Worm (Caenorhabditis elegans): ENCODE data around the gene lips-13.

The lips-13 gene

DNA sequence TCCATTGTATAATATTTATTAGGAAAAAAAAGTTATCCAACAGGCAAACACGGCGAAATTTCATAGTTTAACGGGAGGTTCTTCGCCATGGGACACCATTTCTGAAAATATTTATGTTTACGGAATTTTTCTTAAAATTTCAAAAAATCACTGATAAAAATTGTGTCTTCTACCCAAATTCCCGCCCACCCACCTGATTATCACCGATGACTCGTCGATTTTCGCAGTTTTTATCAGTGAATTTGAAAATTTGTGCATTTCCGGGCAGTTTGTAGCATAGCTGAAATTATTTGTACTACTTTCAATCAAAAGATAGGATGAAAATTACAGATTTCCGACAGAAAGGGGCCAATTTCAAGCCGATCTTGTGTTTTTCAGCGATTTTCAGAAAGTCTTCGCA lies 16.4 kb downstream of the lips-13 start:
- TF ChIP-seq ztf-11 (tag; optimal IDR thresholded peaks at IDR 0.05) (no peak), fos-1 (tag; optimal IDR thresholded peaks at IDR 0.05) (peak; percentile 75), unc-55 (GFP tag; optimal IDR thresholded peaks at IDR 0.05) (no peak)

- TF ChIP-seq ztf-1 (GFP tag; conservative IDR thresholded peaks at IDR 0.05) (no peak), lin-11 (tag; optimal IDR thresholded peaks at IDR 0.05) (no peak), elt-1 (tag; optimal IDR thresholded peaks at IDR 0.05) (no peak), nhr-21 (tag; optimal IDR thresholded peaks at IDR 0.05) (no peak), mdl-1 (tag; optimal IDR thresholded peaks at IDR 0.05) (no peak), crh-2 (tag; optimal IDR thresholded peaks at IDR 0.05) (no peak), dmd-4 (tag; optimal IDR thresholded peaks at IDR 0.05) (no peak), zag-1 (tag; optimal IDR thresholded peaks at IDR 0.05) (no peak)
Measured at ce11 chrII:1100719-1101118, 17.1 kb downstream of the lips-13 start, which contains the start of gene pho-14. Gene pho-14, minus strand, starts transcription at chrII:1100819.

ce11 chrII:1091706-1092105 lies 26.1 kb downstream of the lips-13 start, which contains the start of gene snf-3:
Gene snf-3, plus strand, starts transcription at chrII:1092006.
- TF ChIP-seq mdl-1 (tag; optimal IDR thresholded peaks at IDR 0.05): no peak
- no peak for TF ChIP-seq sem-4 (tag; optimal IDR thresholded peaks at IDR 0.05)
- TF ChIP-seq fos-1 (tag; optimal IDR thresholded peaks at IDR 0.05): no peak
- TF ChIP-seq dmd-4 (tag; optimal IDR thresholded peaks at IDR 0.05): no peak
- no peak for TF ChIP-seq skn-1 (tag; optimal IDR thresholded peaks at IDR 0.05)
- TF ChIP-seq ztf-1 (GFP tag; conservative IDR thresholded peaks at IDR 0.05): no peak
- TF ChIP-seq ama-1 (optimal IDR thresholded peaks at IDR 0.05): no peak
- no peak for TF ChIP-seq gmeb-1 (tag; optimal IDR thresholded peaks at IDR 0.05)
- TF ChIP-seq zag-1 (tag; optimal IDR thresholded peaks at IDR 0.05): no peak
- no peak for TF ChIP-seq nhr-11 (tag; optimal IDR thresholded peaks at IDR 0.05)
- TF ChIP-seq blmp-1 (tag; optimal IDR thresholded peaks at IDR 0.05; ENCODE audit: insufficient read depth): no peak
- TF ChIP-seq peb-1 (tag; optimal IDR thresholded peaks at IDR 0.05): no peak

- peak; percentile 59 for TF ChIP-seq nhr-25 (tag; optimal IDR thresholded peaks at IDR 0.05)
- TF ChIP-seq snpc-4 (tag; optimal IDR thresholded peaks at IDR 0.05): peak; percentile 33
- TF ChIP-seq blmp-1 (tag; optimal IDR thresholded peaks at IDR 0.05; ENCODE audit: insufficient read depth): peak; percentile 0
- TF ChIP-seq nhr-12 (tag; optimal IDR thresholded peaks at IDR 0.05): no peak
- TF ChIP-seq crh-2 (tag; optimal IDR thresholded peaks at IDR 0.05): no peak
- peak; percentile 10 for TF ChIP-seq nhr-129 (tag; optimal IDR thresholded peaks at IDR 0.05)
Measured at ce11 chrII:1090743-1091142, 27.1 kb downstream of the lips-13 start.

ce11 chrII:1088527-1089230 lies 29.2 kb downstream of the lips-13 start:
- TF ChIP-seq blmp-1 (tag; optimal IDR thresholded peaks at IDR 0.05; ENCODE audit: insufficient read depth) (peak; percentile 51), nhr-25 (tag; optimal IDR thresholded peaks at IDR 0.05) (peak; percentile 67), F13H6.1 (tag; optimal IDR thresholded peaks at IDR 0.05) (peak; percentile 2), ztf-11 (tag; optimal IDR thresholded peaks at IDR 0.05) (no peak)

DNA sequence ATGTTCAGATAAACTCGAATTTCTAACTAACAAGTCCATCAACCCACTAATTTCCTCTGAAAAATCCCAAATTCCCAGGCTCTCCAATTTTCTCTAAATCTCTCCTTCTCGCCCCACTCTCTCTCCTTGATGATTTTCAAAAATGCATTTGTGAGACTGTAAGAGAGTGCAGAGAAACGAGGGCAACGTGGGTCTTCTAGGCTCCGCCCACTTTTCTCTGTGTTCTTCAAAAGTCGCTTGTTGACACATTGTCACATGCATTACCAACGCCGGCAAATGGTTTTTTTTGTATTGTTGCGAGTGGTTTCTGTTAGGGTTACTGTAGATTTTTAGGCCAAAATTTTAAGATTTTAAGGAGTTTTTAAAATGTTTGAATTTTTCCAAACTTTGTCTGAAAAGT lies 31.4 kb downstream of the lips-13 start:
- TF ChIP-seq nhr-25 (tag; optimal IDR thresholded peaks at IDR 0.05) (peak; percentile 26), ztf-11 (tag; optimal IDR thresholded peaks at IDR 0.05) (no peak), sma-9 (GFP tag; optimal IDR thresholded peaks at IDR 0.05) (peak; percentile 3), sma-9 (tag; optimal IDR thresholded peaks at IDR 0.05) (no peak), crh-2 (tag; optimal IDR thresholded peaks at IDR 0.05) (no peak), mdl-1 (tag; optimal IDR thresholded peaks at IDR 0.05) (peak in 1 of 2 experiments; percentile 11), ztf-4 (tag; optimal IDR thresholded peaks at IDR 0.05) (no peak)

DNA sequence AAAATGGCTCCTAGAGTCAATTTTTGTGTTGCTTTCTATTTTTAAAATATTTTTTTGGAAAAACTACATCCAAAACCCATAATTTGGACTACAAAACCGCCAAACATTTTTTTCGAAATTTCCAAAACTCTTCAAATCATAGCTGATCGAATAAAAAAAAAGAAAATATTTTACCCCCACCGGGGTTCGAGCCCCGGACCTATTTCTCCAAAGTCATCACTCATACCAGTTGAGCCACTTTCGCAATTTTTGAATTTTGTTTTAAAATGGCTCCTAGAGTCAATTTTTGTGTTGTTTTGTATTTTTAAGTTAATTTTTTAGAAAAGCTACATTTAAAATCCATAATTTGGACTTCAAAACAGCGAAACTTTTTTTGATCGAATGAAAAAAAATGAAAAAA lies 32.3 kb downstream of the lips-13 start:
- TF ChIP-seq nhr-237 (tag; optimal IDR thresholded peaks at IDR 0.05) (no peak), nhr-25 (tag; optimal IDR thresholded peaks at IDR 0.05) (no peak), elt-3 (tag; optimal IDR thresholded peaks at IDR 0.05) (no peak), ZK546.5 (tag; optimal IDR thresholded peaks at IDR 0.05) (no peak), sem-4 (tag; optimal IDR thresholded peaks at IDR 0.05) (no peak), nhr-11 (tag; optimal IDR thresholded peaks at IDR 0.05) (no peak), lin-13 (GFP tag; optimal IDR thresholded peaks at IDR 0.05) (no peak), dmd-4 (tag; optimal IDR thresholded peaks at IDR 0.05) (no peak)

Measured in whole organism, L2 larva.